Fruit fly (Drosophila melanogaster): Measurements from ENCODE around the gene sta.

sta gene

dm6 chrX:1482840-1483518 lies at the start of gene sta, which contains the start of gene inc (continued):
- TF ChIP-seq CG6791 (GFP tag; IDR thresholded peaks at IDR 0.05; ENCODE audit: partially characterized antibody) (peak; percentile 61; the same call in 2 of the 3 replicates), CG17328 (GFP tag; IDR thresholded peaks at IDR 0.05) (peak; percentile 51; the same call in 1 of the 2 replicates), CG6254 (GFP tag; optimal IDR thresholded peaks at IDR 0.05) (peak; percentile 48), pb (GFP tag; optimal IDR thresholded peaks at IDR 0.05) (peak; percentile 53), Six4 (GFP tag; optimal IDR thresholded peaks at IDR 0.05) (peak; percentile 22), CG1647 (GFP tag; optimal IDR thresholded peaks at IDR 0.05) (peak; percentile 35), zen (tag; optimal IDR thresholded peaks at IDR 0.05) (peak; percentile 31), Ets97D (GFP tag; optimal IDR thresholded peaks at IDR 0.05) (peak; percentile 98), lab (GFP tag; optimal IDR thresholded peaks at IDR 0.05) (peak; percentile 92), dysf (GFP tag; IDR thresholded peaks at IDR 0.05) (peak; percentile 50; the same call in 1 of the 3 replicates), Nf-YA (GFP tag; IDR thresholded peaks at IDR 0.05) (peak; percentile 50; the same call in 1 of the 2 replicates), CG6272 (GFP tag; IDR thresholded peaks at IDR 0.05) (no peak), CG34376 (GFP tag; optimal IDR thresholded peaks at IDR 0.05) (peak; percentile 92), CG14050 (GFP tag; IDR thresholded peaks at IDR 0.05) (0 out of 3 replicates have a peak, but pooled peaks have one; percentile 30), dm (GFP tag; optimal IDR thresholded peaks at IDR 0.05) (peak; percentile 90), gt (GFP tag; IDR thresholded peaks at IDR 0.05) (no peak), Myb (GFP tag; optimal IDR thresholded peaks at IDR 0.05) (peak; percentile 78), NK7.1 (GFP tag; optimal IDR thresholded peaks at IDR 0.05) (no peak), Oaz (GFP tag; IDR thresholded peaks at IDR 0.05) (no peak), BtbVII (GFP tag; optimal IDR thresholded peaks at IDR 0.05) (peak; percentile 84), CG4424 (GFP tag; optimal IDR thresholded peaks at IDR 0.05) (peak; percentile 55), NfI (GFP tag; optimal IDR thresholded peaks at IDR 0.05) (peak; percentile 75), dan (GFP tag; IDR thresholded peaks at IDR 0.05) (no peak), MBD-R2 (GFP tag; IDR thresholded peaks at IDR 0.05) (peak; percentile 61), hbn (GFP tag; IDR thresholded peaks at IDR 0.05; ENCODE audit: partially characterized antibody) (peak; percentile 57), Mes4 (GFP tag; optimal IDR thresholded peaks at IDR 0.05) (peak; percentile 81), Fer1 (GFP tag; optimal IDR thresholded peaks at IDR 0.05) (peak; percentile 90), ara (GFP tag; IDR thresholded peaks at IDR 0.05) (no peak), Aef1 (GFP tag; IDR thresholded peaks at IDR 0.05) (no peak), inv (GFP tag; IDR thresholded peaks at IDR 0.05; ENCODE audit: partially characterized antibody) (peak; percentile 38; the same call in 1 of the 2 replicates), knrl (GFP tag; IDR thresholded peaks at IDR 0.05; ENCODE audit: partially characterized antibody) (peak; percentile 65), p53 (GFP tag; optimal IDR thresholded peaks at IDR 0.05) (peak; percentile 66), Dfd (GFP tag; optimal IDR thresholded peaks at IDR 0.05) (no peak), Sin3A (optimal IDR thresholded peaks at IDR 0.05) (peak; percentile 39), Hr3 (GFP tag; optimal IDR thresholded peaks at IDR 0.05) (no peak), nom (GFP tag; optimal IDR thresholded peaks at IDR 0.05) (peak; percentile 89), grn (GFP tag; optimal IDR thresholded peaks at IDR 0.05) (peak; percentile 11), CG16779 (GFP tag; IDR thresholded peaks at IDR 0.05) (peak; percentile 32; the same call in 1 of the 2 replicates), Doc2 (GFP tag; IDR thresholded peaks at IDR 0.05) (no peak), B-H1 (GFP tag; IDR thresholded peaks at IDR 0.05) (no peak; the same call in 2 of the 3 replicates), CG33557 (GFP tag; optimal IDR thresholded peaks at IDR 0.05) (peak; percentile 49), sisA (GFP tag; IDR thresholded peaks at IDR 0.05) (no peak), maf-S (GFP tag; optimal IDR thresholded peaks at IDR 0.05) (peak; percentile 24), CG10462 (GFP tag; optimal IDR thresholded peaks at IDR 0.05) (no peak), rib (GFP tag; IDR thresholded peaks at IDR 0.05) (peak; percentile 79; the same call in 1 of the 2 replicates), CG8290 (GFP tag; optimal IDR thresholded peaks at IDR 0.05) (peak; percentile 34), CG8290 (tag; optimal IDR thresholded peaks at IDR 0.05) (peak in 1 of 2 experiments; percentile 91), Dip2 (GFP tag; IDR thresholded peaks at IDR 0.05) (no peak), cg (GFP tag; optimal IDR thresholded peaks at IDR 0.05) (no peak), ems (GFP tag; optimal IDR thresholded peaks at IDR 0.05) (peak; percentile 45), CG17912 (GFP tag; optimal IDR thresholded peaks at IDR 0.05) (peak; percentile 84)
